Fruit fly (Drosophila melanogaster) whole organism: ENCODE results near the gene Strump.

Source experiments
- CG8478 ChIP-seq: fragments of >200 bp; optimal IDR thresholded peaks from 2 replicates; lab custom pipeline; 2018; ENCODE audit warnings: inconsistent platforms
- Dll ChIP-seq: fragments of >200 bp; optimal IDR thresholded peaks from 2 replicates; lab custom pipeline; 2017
- EcR ChIP-seq, 2 experiments: fragments of >200 bp; optimal IDR thresholded peaks; 2 replicates each; lab custom pipeline; 2017; ENCODE audit warnings: missing biosample characterization in 2 of 2, missing genetic modification characterization in 2 of 2, missing genetic modification reagents in 2 of 2
- pan ChIP-seq: fragments of >200 bp; optimal IDR thresholded peaks from 2 replicates; lab custom pipeline; 2017
- psq ChIP-seq: fragments of >200 bp; optimal IDR thresholded peaks from 2 replicates; lab custom pipeline; 2017
- usp ChIP-seq: fragments of >200 bp; optimal IDR thresholded peaks from 2 replicates; lab custom pipeline; 2017; ENCODE audit warnings: missing biosample characterization, missing genetic modification characterization, mixed read lengths

The Strump gene

dm6 chr3L:16113607-16114337 is 8.0 kb upstream of the Strump start:
- TF ChIP-seq Dll (lab: Kevin White, UChicago) = no peak
- TF ChIP-seq EcR (GFP tag; optimal IDR thresholded peaks at IDR 0.05; lab: Kevin White, UChicago) = no peak
- no peak for TF ChIP-seq usp (GFP tag; lab: Kevin White, UChicago)
- no peak for TF ChIP-seq pan (lab: Kevin White, UChicago)
- TF ChIP-seq psq (lab: Kevin White, UChicago) = no peak
- TF ChIP-seq CG8478 = no peak

dm6 chr3L:16128481-16128972 is 6.7 kb downstream of the Strump start, which contains the start of gene Pgm1:
Gene Pgm1 (minus strand): TSS chr3L:16128531.
- no peak for TF ChIP-seq usp (GFP tag; lab: Kevin White, UChicago)
- no peak for TF ChIP-seq EcR (GFP tag; optimal IDR thresholded peaks at IDR 0.05; lab: Kevin White, UChicago)
- no peak for TF ChIP-seq pan (lab: Kevin White, UChicago)

- TF ChIP-seq usp (GFP tag; lab: Kevin White, UChicago) = no peak
- no peak for TF ChIP-seq pan (lab: Kevin White, UChicago)
- TF ChIP-seq psq (lab: Kevin White, UChicago) = no peak
- TF ChIP-seq Dll (lab: Kevin White, UChicago) = no peak
- no peak for TF ChIP-seq CG8478
- TF ChIP-seq EcR (GFP tag; optimal IDR thresholded peaks at IDR 0.05; lab: Kevin White, UChicago) = no peak
Measured at dm6 chr3L:16128973-16129745, 7.4 kb downstream of the Strump start, which contains the start of gene SsRbeta. Gene SsRbeta (plus strand): TSS chr3L:16129617.

dm6 chr3L:16131264-16132066 is 9.7 kb downstream of the Strump start, which contains the start of the genes Trs20 and elg1:
Gene Trs20 (minus strand): TSS chr3L:16131632.
Gene elg1 (plus strand): TSS chr3L:16132028.
- TF ChIP-seq EcR (GFP tag; optimal IDR thresholded peaks at IDR 0.05; lab: Kevin White, UChicago) (no peak), Dll (lab: Kevin White, UChicago) (no peak), usp (GFP tag; lab: Kevin White, UChicago) (no peak), CG8478 (no peak), pan (lab: Kevin White, UChicago) (no peak), psq (lab: Kevin White, UChicago) (no peak)

dm6 chr3L:16132067-16132418 is 10.2 kb downstream of the Strump start:
- TF ChIP-seq CG8478 (no peak), usp (GFP tag; lab: Kevin White, UChicago) (no peak), EcR (GFP tag; optimal IDR thresholded peaks at IDR 0.05; lab: Kevin White, UChicago) (no peak), psq (lab: Kevin White, UChicago) (no peak), Dll (lab: Kevin White, UChicago) (no peak), pan (lab: Kevin White, UChicago) (no peak)

- TF ChIP-seq psq (lab: Kevin White, UChicago) (no peak), CG8478 (no peak), EcR (GFP tag; optimal IDR thresholded peaks at IDR 0.05; lab: Kevin White, UChicago) (no peak), pan (lab: Kevin White, UChicago) (no peak), Dll (lab: Kevin White, UChicago) (no peak), usp (GFP tag; lab: Kevin White, UChicago) (no peak)
Measured at dm6 chr3L:16136819-16137553, 15.2 kb downstream of the Strump start.

- TF ChIP-seq Dll (lab: Kevin White, UChicago) (no peak), CG8478 (no peak), usp (GFP tag; lab: Kevin White, UChicago) (no peak)
Measured at dm6 chr3L:16137779-16138178, 16.0 kb downstream of the Strump start, which contains the start of gene CG5157. Gene CG5157 (minus strand): TSS chr3L:16137879.

dm6 chr3L:16139131-16139530 is 17.3 kb downstream of the Strump start:
- no peak for TF ChIP-seq EcR (GFP tag; optimal IDR thresholded peaks at IDR 0.05; lab: Kevin White, UChicago)
- TF ChIP-seq CG8478 = no peak
- TF ChIP-seq Dll (lab: Kevin White, UChicago) = no peak
- no peak for TF ChIP-seq pan (lab: Kevin White, UChicago)
- no peak for TF ChIP-seq psq (lab: Kevin White, UChicago)
- TF ChIP-seq usp (GFP tag; lab: Kevin White, UChicago) = no peak

- TF ChIP-seq Dll (lab: Kevin White, UChicago) (no peak), usp (GFP tag; lab: Kevin White, UChicago) (no peak), psq (lab: Kevin White, UChicago) (no peak), CG8478 (no peak), EcR (GFP tag; optimal IDR thresholded peaks at IDR 0.05; lab: Kevin White, UChicago) (no peak), pan (lab: Kevin White, UChicago) (no peak)
Measured at dm6 chr3L:16141556-16141955, 19.8 kb downstream of the Strump start.
